Fruit fly (Drosophila melanogaster) whole organism, embryonic: ENCODE measurements around the gene CG16736.

Source experiments
- Antp ChIP-seq: fragments of 200-800 bp; sonication (Bioruptor generic); optimal IDR thresholded peaks from 3 replicates; lab custom pipeline; 2016; ENCODE audit warnings: missing biosample characterization, missing genetic modification characterization
- Awh ChIP-seq: fragments of 200-800 bp; sonication (Bioruptor generic); IDR thresholded peaks from 2 replicates; pipeline ENCODE4, ENCODE4 v1.3.6; 2022; ENCODE audit warnings: missing biosample characterization, missing genetic modification characterization
- Bgb ChIP-seq: fragments of 200-800 bp; sonication (Bioruptor generic); IDR thresholded peaks from 2 replicates; pipeline ENCODE4 v1.3.6; 2022; ENCODE audit warnings: missing biosample characterization, missing genetic modification characterization; ENCODE audit not compliant: partially characterized antibody
- Bteb2 ChIP-seq: fragments of 200-800 bp; sonication (Bioruptor generic); optimal IDR thresholded peaks from 2 replicates; lab custom pipeline; 2016; ENCODE audit warnings: missing biosample characterization, missing genetic modification characterization
- CG12744 ChIP-seq: fragments of 200-800 bp; sonication (Bioruptor generic); optimal IDR thresholded peaks from 2 replicates; lab custom pipeline; 2016; ENCODE audit warnings: missing biosample characterization, missing genetic modification characterization
- CG12769 ChIP-seq: fragments of 200-800 bp; sonication (Bioruptor generic); optimal IDR thresholded peaks from 2 replicates; lab custom pipeline; 2019; ENCODE audit warnings: missing biosample characterization, mild to moderate bottlenecking, missing genetic modification characterization, moderate library complexity
- CG1529 ChIP-seq: fragments of 200-800 bp; sonication (Bioruptor generic); optimal IDR thresholded peaks from 3 replicates; lab custom pipeline; 2018; ENCODE audit warnings: missing biosample characterization, missing genetic modification characterization
- CG17802 ChIP-seq: fragments of 200-800 bp; sonication (Bioruptor generic); optimal IDR thresholded peaks from 2 replicates; lab custom pipeline; 2018; ENCODE audit warnings: missing biosample characterization, mild to moderate bottlenecking, missing genetic modification characterization, moderate library complexity
- CG18476 ChIP-seq: fragments of 200-800 bp; sonication (Bioruptor generic); optimal IDR thresholded peaks from 2 replicates; lab custom pipeline; 2016; ENCODE audit warnings: missing biosample characterization, mild to moderate bottlenecking, missing genetic modification characterization
- CG2712 ChIP-seq: fragments of 200-800 bp; optimal IDR thresholded peaks from 3 replicates; lab custom pipeline; 2019; ENCODE audit warnings: missing biosample characterization, mild to moderate bottlenecking, missing genetic modification characterization, moderate library complexity
- CG2889 ChIP-seq: fragments of 200-800 bp; sonication (Bioruptor generic); IDR thresholded peaks from 3 replicates; pipeline ENCODE4 v1.3.6; 2022; ENCODE audit warnings: missing biosample characterization, missing genetic modification characterization
- CG4424 ChIP-seq: fragments of 200-800 bp; sonication (Bioruptor generic); optimal IDR thresholded peaks from 3 replicates; lab custom pipeline; 2016; ENCODE audit warnings: missing biosample characterization, missing genetic modification characterization
- CG4617 ChIP-seq: fragments of 200-800 bp; sonication (Bioruptor generic); optimal IDR thresholded peaks from 3 replicates; lab custom pipeline; 2016; ENCODE audit warnings: missing biosample characterization, missing genetic modification characterization, borderline replicate concordance
- CG4730 ChIP-seq: fragments of 200-800 bp; sonication (Bioruptor generic); IDR thresholded peaks from 2 replicates; pipeline ENCODE4 v1.3.6; 2022; ENCODE audit warnings: missing biosample characterization, missing genetic modification characterization
- CG7745 ChIP-seq: fragments of 200-800 bp; sonication (Bioruptor generic); optimal IDR thresholded peaks from 2 replicates; lab custom pipeline; 2018; ENCODE audit warnings: missing biosample characterization, mild to moderate bottlenecking, missing genetic modification characterization, moderate library complexity
- CG7963 ChIP-seq: fragments of 200-800 bp; sonication (Bioruptor generic); IDR thresholded peaks from 3 replicates; pipeline ENCODE4 v1.3.6; 2022; ENCODE audit warnings: missing biosample characterization, missing genetic modification characterization; ENCODE audit not compliant: partially characterized antibody
- CG9437 ChIP-seq: fragments of 200-800 bp; sonication (Bioruptor generic); optimal IDR thresholded peaks from 2 replicates; lab custom pipeline; 2018; ENCODE audit warnings: missing biosample characterization, mild to moderate bottlenecking, missing genetic modification characterization
- Dbx ChIP-seq: fragments of 200-800 bp; sonication (Bioruptor generic); IDR thresholded peaks from 3 replicates; pipeline ENCODE4 v1.3.6; 2022; ENCODE audit warnings: missing biosample characterization, missing genetic modification characterization
- Dref ChIP-seq: fragments of 200-800 bp; sonication (Bioruptor generic); IDR thresholded peaks from 2 replicates; pipeline ENCODE4 v1.3.6; 2022; ENCODE audit warnings: missing biosample characterization, missing genetic modification characterization
- Fer2 ChIP-seq: fragments of 200-800 bp; sonication (Bioruptor generic); optimal IDR thresholded peaks from 2 replicates; lab custom pipeline; 2018; ENCODE audit warnings: missing biosample characterization, mild to moderate bottlenecking, missing genetic modification characterization, moderate library complexity
- H2.0 ChIP-seq: fragments of 200-800 bp; sonication (Bioruptor generic); IDR thresholded peaks from 2 replicates; pipeline ENCODE4 v1.3.6; 2022; ENCODE audit warnings: missing biosample characterization, missing genetic modification characterization
- HLH54F ChIP-seq: fragments of 200-800 bp; sonication (Bioruptor generic); optimal IDR thresholded peaks from 3 replicates; lab custom pipeline; 2016; ENCODE audit warnings: missing biosample characterization, missing genetic modification characterization
- Lpt ChIP-seq: fragments of >200 bp; optimal IDR thresholded peaks from 2 replicates; lab custom pipeline; 2018; ENCODE audit warnings: missing biosample characterization, missing genetic modification characterization
- Max ChIP-seq: fragments of 200-800 bp; sonication (Bioruptor generic); optimal IDR thresholded peaks from 2 replicates; lab custom pipeline; 2016; ENCODE audit warnings: missing biosample characterization, mild to moderate bottlenecking, missing genetic modification characterization
- Ptx1 ChIP-seq: fragments of 200-800 bp; sonication (Bioruptor generic); IDR thresholded peaks from 2 replicates; pipeline ENCODE4 v1.3.6; 2022; ENCODE audit warnings: missing biosample characterization, missing genetic modification characterization
- Sry-β ChIP-seq: fragments of 200-800 bp; sonication (Bioruptor generic); optimal IDR thresholded peaks from 2 replicates; lab custom pipeline; 2018; ENCODE audit warnings: missing biosample characterization, mild to moderate bottlenecking, missing genetic modification characterization, moderate library complexity
- Taf1 ChIP-seq: fragments of 200-800 bp; sonication (Bioruptor generic); IDR thresholded peaks from 2 replicates; pipeline ENCODE4 v1.3.6; 2022; ENCODE audit warnings: missing biosample characterization, missing genetic modification characterization
- az2 ChIP-seq: fragments of 200-800 bp; sonication (Bioruptor generic); optimal IDR thresholded peaks from 3 replicates; lab custom pipeline; 2016; ENCODE audit warnings: missing biosample characterization, missing genetic modification characterization
- br ChIP-seq: fragments of >200 bp; optimal IDR thresholded peaks from 2 replicates; lab custom pipeline; 2017
- btn ChIP-seq: fragments of 200-800 bp; sonication (Bioruptor generic); optimal IDR thresholded peaks from 2 replicates; lab custom pipeline; 2016; ENCODE audit warnings: missing biosample characterization, missing genetic modification characterization
- cwo ChIP-seq: fragments of 200-800 bp; sonication (Bioruptor generic); optimal IDR thresholded peaks from 3 replicates; lab custom pipeline; 2017; ENCODE audit warnings: missing biosample characterization, missing genetic modification characterization, mild to moderate bottlenecking, moderate library complexity, missing genetic modification reagents
- danr ChIP-seq: fragments of 200-800 bp; sonication (Bioruptor generic); IDR thresholded peaks from 2 replicates; pipeline ENCODE4 v1.3.6; 2022; ENCODE audit warnings: missing biosample characterization, missing genetic modification characterization
- dati ChIP-seq: fragments of 200-800 bp; sonication (Bioruptor generic); IDR thresholded peaks from 2 replicates; pipeline ENCODE4 v1.3.6; 2022; ENCODE audit warnings: missing biosample characterization, missing genetic modification characterization
- disco-r ChIP-seq: fragments of 200-800 bp; sonication (Bioruptor generic); optimal IDR thresholded peaks from 2 replicates; lab custom pipeline; 2016; ENCODE audit warnings: missing biosample characterization, missing genetic modification characterization
- dmrt11E ChIP-seq: fragments of 200-800 bp; sonication (Bioruptor generic); optimal IDR thresholded peaks from 3 replicates; lab custom pipeline; 2018; ENCODE audit warnings: missing biosample characterization, mild to moderate bottlenecking, missing genetic modification characterization, moderate library complexity
- fd3F ChIP-seq: fragments of 200-800 bp; sonication (Bioruptor generic); optimal IDR thresholded peaks from 2 replicates; lab custom pipeline; 2018; ENCODE audit warnings: missing biosample characterization, mild to moderate bottlenecking, missing genetic modification characterization, moderate library complexity
- gem ChIP-seq: fragments of 200-800 bp; sonication (Bioruptor generic); optimal IDR thresholded peaks from 2 replicates; lab custom pipeline; 2019; ENCODE audit warnings: missing biosample characterization, mild to moderate bottlenecking, missing genetic modification characterization, moderate library complexity
- gfzf ChIP-seq: fragments of 200-800 bp; sonication (Bioruptor generic); optimal IDR thresholded peaks from 2 replicates; lab custom pipeline; 2016; ENCODE audit warnings: missing biosample characterization, mild to moderate bottlenecking, missing genetic modification characterization, moderate library complexity
- h ChIP-seq: fragments of >200 bp; optimal IDR thresholded peaks from 2 replicates; lab custom pipeline; 2017
- ham ChIP-seq: fragments of 200-800 bp; sonication (Bioruptor generic); IDR thresholded peaks from 2 replicates; pipeline ENCODE4 v1.3.6; 2022; ENCODE audit warnings: missing biosample characterization, missing genetic modification characterization
- lab ChIP-seq: fragments of 200-800 bp; sonication (Bioruptor generic); optimal IDR thresholded peaks from 3 replicates; lab custom pipeline; 2017; ENCODE audit warnings: missing biosample characterization, missing genetic modification characterization, mild to moderate bottlenecking, moderate library complexity, missing genetic modification reagents
- mam ChIP-seq: fragments of 200-800 bp; sonication (Bioruptor generic); optimal IDR thresholded peaks from 3 replicates; lab custom pipeline; 2016; ENCODE audit warnings: missing biosample characterization, missing genetic modification characterization
- peb ChIP-seq: fragments of 200-800 bp; sonication (Bioruptor generic); IDR thresholded peaks from 2 replicates; pipeline ENCODE4 v1.3.6; 2022; ENCODE audit warnings: missing biosample characterization, missing genetic modification characterization
- ranshi ChIP-seq: fragments of 200-800 bp; sonication (Bioruptor generic); IDR thresholded peaks from 2 replicates; pipeline ENCODE4 v1.3.6; 2022; ENCODE audit warnings: missing biosample characterization, missing genetic modification characterization
- salm ChIP-seq: fragments of 200-800 bp; sonication (Bioruptor generic); optimal IDR thresholded peaks from 2 replicates; lab custom pipeline; 2018; ENCODE audit warnings: missing biosample characterization, mild to moderate bottlenecking, missing genetic modification characterization
- sd ChIP-seq: fragments of 200-800 bp; sonication (Bioruptor generic); optimal IDR thresholded peaks from 3 replicates; lab custom pipeline; 2018; ENCODE audit warnings: missing biosample characterization, mild to moderate bottlenecking, missing genetic modification characterization, moderate library complexity
- slp2 ChIP-seq: fragments of 200-800 bp; sonication (Bioruptor generic); optimal IDR thresholded peaks from 2 replicates; lab custom pipeline; 2016; ENCODE audit warnings: missing biosample characterization, missing genetic modification characterization
- sob ChIP-seq: fragments of 200-800 bp; sonication (Bioruptor generic); IDR thresholded peaks from 2 replicates; pipeline ENCODE4 v1.3.6; 2022; ENCODE audit warnings: missing biosample characterization, missing genetic modification characterization
- stwl ChIP-seq: fragments of 200-800 bp; sonication (Bioruptor generic); optimal IDR thresholded peaks from 3 replicates; lab custom pipeline; 2018; ENCODE audit warnings: missing biosample characterization, mild to moderate bottlenecking, missing genetic modification characterization, moderate library complexity
- sug ChIP-seq: fragments of 200-800 bp; optimal IDR thresholded peaks from 2 replicates; lab custom pipeline; 2019; ENCODE audit warnings: missing biosample characterization, mild to moderate bottlenecking, missing genetic modification characterization, moderate library complexity
- tna ChIP-seq: fragments of 200-800 bp; sonication (Bioruptor generic); IDR thresholded peaks from 2 replicates; pipeline ENCODE4 v1.3.6; 2022; ENCODE audit warnings: missing biosample characterization, missing genetic modification characterization; ENCODE audit not compliant: partially characterized antibody
- trh ChIP-seq: fragments of 200-800 bp; sonication (Bioruptor generic); optimal IDR thresholded peaks from 2 replicates; lab custom pipeline; 2016; ENCODE audit warnings: missing biosample characterization, missing genetic modification characterization

Gene CG16736

DNA sequence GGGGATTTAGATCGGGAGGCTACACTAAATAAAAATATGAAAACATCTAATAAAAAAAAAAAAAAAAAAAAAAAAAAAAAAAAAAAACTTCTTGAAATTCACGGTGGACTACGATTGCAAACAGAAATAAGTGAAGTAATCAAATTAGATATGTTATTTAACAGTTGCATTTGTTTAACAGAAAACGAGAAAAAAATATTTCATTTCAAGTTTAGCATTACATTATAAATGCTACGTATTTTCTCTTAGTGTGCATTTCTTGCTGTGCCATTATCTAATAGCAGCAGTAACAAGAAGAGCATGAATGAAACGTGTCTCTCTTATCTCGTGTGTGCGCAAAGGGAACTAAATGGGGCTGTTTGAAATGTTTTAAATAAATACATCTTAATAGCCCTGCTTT is 32.7 kb downstream of the CG16736 start (continued):
- TF ChIP-seq CG4424 (GFP tag; lab: Kevin White, UChicago) = peak; percentile 82
- TF ChIP-seq gem (tag; lab: Kevin White, UChicago) = peak; percentile 88
- peak; percentile 34 for TF ChIP-seq mam (GFP tag; lab: Kevin White, UChicago)
- no peak for TF ChIP-seq CG2889 (GFP tag; lab: Robert Waterston, UW)
- peak; percentile 25 for TF ChIP-seq sug (tag; lab: Kevin White, UChicago)
- TF ChIP-seq CG7745 (tag; lab: Kevin White, UChicago) = no peak
- no peak for TF ChIP-seq Bgb
- TF ChIP-seq CG2712 (tag; lab: Kevin White, UChicago) = peak; percentile 86
- TF ChIP-seq CG4617 (GFP tag; lab: Kevin White, UChicago) = peak; percentile 24
- no peak for TF ChIP-seq tna (GFP tag; lab: Robert Waterston, UW)
- TF ChIP-seq Antp (GFP tag; lab: Kevin White, UChicago) = peak; percentile 17
- TF ChIP-seq gfzf (GFP tag; lab: Kevin White, UChicago) = no peak
- TF ChIP-seq Dref = no peak
- TF ChIP-seq salm (tag; lab: Kevin White, UChicago) = peak; percentile 24
- TF ChIP-seq fd3F = peak; percentile 39
- TF ChIP-seq CG12769 (tag; lab: Kevin White, UChicago) = peak; percentile 29
- TF ChIP-seq trh (GFP tag; lab: Kevin White, UChicago) = peak; percentile 19
- TF ChIP-seq CG7963 = no peak
- no peak for TF ChIP-seq Fer2 (tag; lab: Kevin White, UChicago)
- peak; percentile 51 for TF ChIP-seq az2 (GFP tag; lab: Kevin White, UChicago)
- no peak for TF ChIP-seq Sry-β (GFP tag; lab: Kevin White, UChicago)
- TF ChIP-seq br (lab: Kevin White, UChicago) = no peak
- TF ChIP-seq Max (GFP tag; lab: Kevin White, UChicago) = peak; percentile 61
- peak; percentile 89 for TF ChIP-seq Ptx1
- TF ChIP-seq disco-r (GFP tag; lab: Kevin White, UChicago) = no peak
- peak; percentile 65; the same call in 1 of the 2 replicates for TF ChIP-seq ranshi (GFP tag; lab: Robert Waterston, UW)
- no peak for TF ChIP-seq peb
- peak; percentile 57 for TF ChIP-seq slp2
- TF ChIP-seq CG18476 (GFP tag; lab: Kevin White, UChicago) = peak; percentile 62
- peak; percentile 74 for TF ChIP-seq cwo (GFP tag; lab: Kevin White, UChicago)
- peak; percentile 49 for TF ChIP-seq H2.0 (GFP tag; lab: Robert Waterston, UW)
- peak; percentile 64 for TF ChIP-seq sob (GFP tag; lab: Robert Waterston, UW)
- TF ChIP-seq CG12744 = peak; percentile 12
- TF ChIP-seq CG17802 = peak; percentile 8
- no peak for TF ChIP-seq Lpt (GFP tag; lab: Kevin White, UChicago)
- peak; percentile 54 for TF ChIP-seq CG9437 (GFP tag; lab: Kevin White, UChicago)
- TF ChIP-seq Bteb2 (GFP tag; lab: Kevin White, UChicago) = peak; percentile 51
- TF ChIP-seq Taf1 = no peak
- no peak for TF ChIP-seq dati
- TF ChIP-seq HLH54F = peak; percentile 9
- peak; percentile 13 for TF ChIP-seq stwl (tag; lab: Kevin White, UChicago)
- TF ChIP-seq h = no peak
- TF ChIP-seq dmrt11E (tag; lab: Kevin White, UChicago) = peak; percentile 61
- TF ChIP-seq Awh = peak; percentile 58; the same call in 1 of the 2 replicates
- peak; percentile 75 for TF ChIP-seq lab (GFP tag; lab: Kevin White, UChicago)
- TF ChIP-seq CG4730 (GFP tag; lab: Robert Waterston, UW) = peak; percentile 45; the same call in 1 of the 2 replicates
- TF ChIP-seq Dbx (GFP tag; lab: Robert Waterston, UW) = 0 out of 3 replicates have a peak, but pooled peaks have one; percentile 43
- TF ChIP-seq btn (GFP tag; lab: Kevin White, UChicago) = peak; percentile 21
- peak; percentile 1 for TF ChIP-seq sd (tag; lab: Kevin White, UChicago)
- peak; percentile 64 for TF ChIP-seq danr (GFP tag; lab: Robert Waterston, UW)
- TF ChIP-seq CG1529 (GFP tag; lab: Kevin White, UChicago) = no peak
- TF ChIP-seq ham = no peak
- TF ChIP-seq, all 482 proteins: peak for 268
